Worm (Caenorhabditis elegans): ENCODE results near the gene gakh-1.
A peak's percentile ranks its signal among the peaks of the same experiment; 100 is the strongest.

ce11 chrX:5816346-5816745, 34.0 kb downstream of the gakh-1 start:
- TF ChIP-seq jun-1 (tag; optimal IDR thresholded peaks at IDR 0.05) (no peak), nhr-77 (tag; optimal IDR thresholded peaks at IDR 0.05) (no peak), dpl-1 (GFP tag; optimal IDR thresholded peaks at IDR 0.05) (no peak), ceh-82 (tag; optimal IDR thresholded peaks at IDR 0.05) (peak in 1 of 3 experiments; percentile 13), nhr-28 (tag; optimal IDR thresholded peaks at IDR 0.05) (no peak), tbx-2 (tag; optimal IDR thresholded peaks at IDR 0.05) (no peak), nhr-237 (tag; optimal IDR thresholded peaks at IDR 0.05) (no peak), skn-1 (tag; optimal IDR thresholded peaks at IDR 0.05) (no peak), fos-1 (tag; optimal IDR thresholded peaks at IDR 0.05) (no peak), pqm-1 (tag; optimal IDR thresholded peaks at IDR 0.05) (no peak), lin-15B (tag; optimal IDR thresholded peaks at IDR 0.05) (no peak)

All from whole organism, L1 larva.